Worm (Caenorhabditis elegans) whole organism, midembryonic: ENCODE results near the gene cdh-1.

ENCODE experiments used
- T22C8.4 ChIP-seq: fragments of 200-800 bp; sonication (Bioruptor generic); IDR thresholded peaks from 2 replicates; pipeline ENCODE4 v1.3.6; 2022; ENCODE audit warnings: missing genetic modification characterization, missing compliant biosample characterization
- cog-1 ChIP-seq: sonication (generic microtip); optimal IDR thresholded peaks from 2 replicates; lab custom pipeline; 2016; ENCODE audit warnings: missing genetic modification characterization, missing compliant biosample characterization
- flt-1 ChIP-seq: fragments of 200-800 bp; sonication (Bioruptor generic); IDR thresholded peaks from 2 replicates; pipeline ENCODE4 v1.3.6; 2022; ENCODE audit warnings: missing genetic modification characterization, missing compliant biosample characterization
- klf-2 ChIP-seq: fragments of 200-800 bp; sonication (Bioruptor generic); conservative IDR thresholded peaks from 2 replicates; pipeline ENCODE4 v1.3.6; 2022; ENCODE audit warnings: missing genetic modification reagents, missing genetic modification characterization, missing compliant biosample characterization
- med-1 ChIP-seq: sonication (generic microtip); optimal IDR thresholded peaks from 2 replicates; lab custom pipeline; 2017; ENCODE audit warnings: missing genetic modification characterization, mild to moderate bottlenecking, missing compliant biosample characterization, antibody characterized with exemption, missing genetic modification reagents; ENCODE audit not compliant: insufficient read depth
- ref-1 ChIP-seq: fragments of 200-800 bp; sonication (Bioruptor generic); conservative IDR thresholded peaks from 2 replicates; pipeline ENCODE4 v1.3.6; 2022; ENCODE audit warnings: missing genetic modification reagents, missing genetic modification characterization, missing compliant biosample characterization
- tab-1 ChIP-seq: fragments of 200-800 bp; sonication (Bioruptor generic); IDR thresholded peaks from 2 replicates; pipeline ENCODE4 v1.3.6; 2022; ENCODE audit warnings: missing genetic modification characterization, missing compliant biosample characterization
- ztf-23 ChIP-seq: fragments of 200-800 bp; sonication (Bioruptor generic); IDR thresholded peaks from 2 replicates; pipeline ENCODE4 v1.3.6; 2022; ENCODE audit warnings: missing genetic modification reagents, missing genetic modification characterization, missing compliant biosample characterization
- ztf-29 ChIP-seq: fragments of 200-800 bp; sonication (Bioruptor generic); IDR thresholded peaks from 2 replicates; pipeline ENCODE4 v1.3.6; 2022; ENCODE audit warnings: missing genetic modification reagents, missing genetic modification characterization, missing compliant biosample characterization

cdh-1 gene

ce11 chrIII:2912916-2913315, 2.2 kb downstream of the cdh-1 start:
- TF ChIP-seq cog-1 (tag; lab: Kevin White, UChicago) (no peak), ztf-23 (no peak), klf-2 (GFP tag; lab: Robert Waterston, UW) (no peak), flt-1 (GFP tag; lab: Robert Waterston, UW) (no peak), ref-1 (GFP tag; lab: Robert Waterston, UW) (no peak), tab-1 (GFP tag; lab: Robert Waterston, UW) (no peak), T22C8.4 (GFP tag; lab: Robert Waterston, UW) (no peak), ztf-29 (GFP tag; lab: Robert Waterston, UW) (no peak), med-1 (GFP tag; lab: Kevin White, UChicago) (no peak)

- TF ChIP-seq ztf-29 (GFP tag; lab: Robert Waterston, UW) = no peak
- TF ChIP-seq med-1 (GFP tag; lab: Kevin White, UChicago) = no peak
- TF ChIP-seq tab-1 (GFP tag; lab: Robert Waterston, UW) = no peak
- TF ChIP-seq flt-1 (GFP tag; lab: Robert Waterston, UW) = no peak
Measured at ce11 chrIII:2914029-2914428, 3.3 kb downstream of the cdh-1 start.

- no peak for TF ChIP-seq ztf-29 (GFP tag; lab: Robert Waterston, UW)
- TF ChIP-seq ref-1 (GFP tag; lab: Robert Waterston, UW) = no peak
- no peak for TF ChIP-seq T22C8.4 (GFP tag; lab: Robert Waterston, UW)
- TF ChIP-seq klf-2 (GFP tag; lab: Robert Waterston, UW) = no peak
- no peak for TF ChIP-seq tab-1 (GFP tag; lab: Robert Waterston, UW)
- TF ChIP-seq ztf-23 = 0 out of 2 replicates have a peak, but pooled peaks have one; percentile 13
Measured at ce11 chrIII:2918655-2919054, 7.9 kb downstream of the cdh-1 start.

ce11 chrIII:2920281-2920680, 9.6 kb downstream of the cdh-1 start:
- no peak for TF ChIP-seq flt-1 (GFP tag; lab: Robert Waterston, UW)
- no peak for TF ChIP-seq tab-1 (GFP tag; lab: Robert Waterston, UW)
- no peak for TF ChIP-seq med-1 (GFP tag; lab: Kevin White, UChicago)
- no peak for TF ChIP-seq ref-1 (GFP tag; lab: Robert Waterston, UW)
- no peak for TF ChIP-seq klf-2 (GFP tag; lab: Robert Waterston, UW)
- no peak for TF ChIP-seq cog-1 (tag; lab: Kevin White, UChicago)
- no peak for TF ChIP-seq T22C8.4 (GFP tag; lab: Robert Waterston, UW)
- no peak for TF ChIP-seq ztf-23
- TF ChIP-seq ztf-29 (GFP tag; lab: Robert Waterston, UW) = no peak

ce11 chrIII:2920866-2921265, 10.2 kb downstream of the cdh-1 start:
- TF ChIP-seq ztf-29 (GFP tag; lab: Robert Waterston, UW) = no peak
- TF ChIP-seq cog-1 (tag; lab: Kevin White, UChicago) = no peak
- TF ChIP-seq flt-1 (GFP tag; lab: Robert Waterston, UW) = no peak
- TF ChIP-seq T22C8.4 (GFP tag; lab: Robert Waterston, UW) = no peak
- TF ChIP-seq ztf-23 = no peak
- TF ChIP-seq tab-1 (GFP tag; lab: Robert Waterston, UW) = no peak
- no peak for TF ChIP-seq med-1 (GFP tag; lab: Kevin White, UChicago)
- no peak for TF ChIP-seq klf-2 (GFP tag; lab: Robert Waterston, UW)
- no peak for TF ChIP-seq ref-1 (GFP tag; lab: Robert Waterston, UW)

- TF ChIP-seq flt-1 (GFP tag; lab: Robert Waterston, UW) = no peak
- no peak for TF ChIP-seq T22C8.4 (GFP tag; lab: Robert Waterston, UW)
- no peak for TF ChIP-seq ztf-23
- no peak for TF ChIP-seq ztf-29 (GFP tag; lab: Robert Waterston, UW)
- no peak for TF ChIP-seq klf-2 (GFP tag; lab: Robert Waterston, UW)
- TF ChIP-seq ref-1 (GFP tag; lab: Robert Waterston, UW) = no peak
- no peak for TF ChIP-seq med-1 (GFP tag; lab: Kevin White, UChicago)
- no peak for TF ChIP-seq cog-1 (tag; lab: Kevin White, UChicago)
- no peak for TF ChIP-seq tab-1 (GFP tag; lab: Robert Waterston, UW)
Measured at ce11 chrIII:2923012-2923411, 12.3 kb downstream of the cdh-1 start, which contains the start of gene R10F2.4. Gene R10F2.4 (minus strand): TSS chrIII:2923112.

ce11 chrIII:2924658-2925057, 14.0 kb downstream of the cdh-1 start, which contains the start of gene R10F2.5:
Gene R10F2.5 (minus strand): TSS chrIII:2924758.
- TF ChIP-seq ref-1 (GFP tag; lab: Robert Waterston, UW) (no peak), klf-2 (GFP tag; lab: Robert Waterston, UW) (no peak), ztf-29 (GFP tag; lab: Robert Waterston, UW) (no peak)

- TF ChIP-seq cog-1 (tag; lab: Kevin White, UChicago) = no peak
- TF ChIP-seq flt-1 (GFP tag; lab: Robert Waterston, UW) = 0 out of 2 replicates have a peak, but pooled peaks have one; percentile 10
Measured at ce11 chrIII:2937780-2938179, 27.1 kb downstream of the cdh-1 start.

- TF ChIP-seq med-1 (GFP tag; lab: Kevin White, UChicago) = no peak
- no peak for TF ChIP-seq ref-1 (GFP tag; lab: Robert Waterston, UW)
- no peak for TF ChIP-seq cog-1 (tag; lab: Kevin White, UChicago)
- TF ChIP-seq flt-1 (GFP tag; lab: Robert Waterston, UW) = no peak
- no peak for TF ChIP-seq tab-1 (GFP tag; lab: Robert Waterston, UW)
Measured at ce11 chrIII:2941578-2941977, 30.9 kb downstream of the cdh-1 start.

ce11 chrIII:2943995-2944394, 33.3 kb downstream of the cdh-1 start, which contains the start of gene R10F2.6:
Gene R10F2.6 (minus strand): TSS chrIII:2944095.
- no peak for TF ChIP-seq ref-1 (GFP tag; lab: Robert Waterston, UW)
- TF ChIP-seq cog-1 (tag; lab: Kevin White, UChicago) = no peak
- TF ChIP-seq med-1 (GFP tag; lab: Kevin White, UChicago) = no peak
- TF ChIP-seq ztf-29 (GFP tag; lab: Robert Waterston, UW) = no peak
